Fruit fly (Drosophila melanogaster): ENCODE results near the gene CG32473.

Gene CG32473

DNA sequence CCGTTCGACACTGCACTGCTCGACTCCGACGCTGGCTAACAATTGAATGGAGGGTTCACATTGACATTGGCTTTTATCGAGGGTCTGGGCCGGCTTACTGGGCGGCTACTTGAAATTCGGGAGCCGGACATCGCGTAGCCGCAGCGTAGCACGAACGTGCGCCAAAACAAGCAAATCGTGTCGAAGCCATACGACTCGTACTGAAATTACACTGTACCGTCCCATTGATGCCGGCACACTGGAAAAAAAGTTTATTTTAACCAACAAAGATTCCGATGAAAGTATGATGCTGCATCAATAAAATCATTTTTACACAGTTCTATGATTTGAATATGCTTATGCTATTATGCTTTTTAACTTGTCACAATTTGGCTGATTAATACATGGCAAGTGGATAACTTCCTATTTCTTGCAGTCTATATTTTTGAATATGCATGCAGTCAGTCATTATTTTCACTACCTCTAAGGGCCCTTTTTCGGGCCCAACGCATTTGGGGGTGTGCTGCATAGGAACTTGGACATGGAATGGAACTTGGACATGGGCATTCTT lies 13.6 kb upstream of the CG32473 start, which contains the start of gene apn (continued):
- no peak for TF ChIP-seq odd (GFP tag; optimal IDR thresholded peaks at IDR 0.05)
- no peak for TF ChIP-seq h (optimal IDR thresholded peaks at IDR 0.05)
- TF ChIP-seq kni (GFP tag; optimal IDR thresholded peaks at IDR 0.05): peak; percentile 66
- no peak for TF ChIP-seq seq (GFP tag; IDR thresholded peaks at IDR 0.05)
- TF ChIP-seq slp2 (GFP tag; optimal IDR thresholded peaks at IDR 0.05): no peak
- TF ChIP-seq CG43689 (GFP tag; IDR thresholded peaks at IDR 0.05): no peak
- peak; percentile 50; the same call in 2 of the 3 replicates for TF ChIP-seq ci (GFP tag; IDR thresholded peaks at IDR 0.05)
- TF ChIP-seq Abd-B (GFP tag; optimal IDR thresholded peaks at IDR 0.05): no peak
- TF ChIP-seq HLHmδ (GFP tag; optimal IDR thresholded peaks at IDR 0.05): no peak
- no peak for TF ChIP-seq CG2116 (GFP tag; optimal IDR thresholded peaks at IDR 0.05)
- TF ChIP-seq CG10321 (GFP tag; IDR thresholded peaks at IDR 0.05): no peak
- TF ChIP-seq mld (GFP tag; IDR thresholded peaks at IDR 0.05; ENCODE audit: partially characterized antibody): no peak
- TF ChIP-seq dpn (GFP tag; optimal IDR thresholded peaks at IDR 0.05): peak in 1 of 2 experiments; percentile 37
- TF ChIP-seq BEAF-32 (GFP tag; optimal IDR thresholded peaks at IDR 0.05): no peak
- TF ChIP-seq pb (GFP tag; optimal IDR thresholded peaks at IDR 0.05): no peak
- no peak for TF ChIP-seq CG3847 (GFP tag; IDR thresholded peaks at IDR 0.05)
- no peak for TF ChIP-seq Bdp1 (GFP tag; optimal IDR thresholded peaks at IDR 0.05)
- TF ChIP-seq hbn (GFP tag; IDR thresholded peaks at IDR 0.05; ENCODE audit: partially characterized antibody): no peak
- no peak for TF ChIP-seq CG12744 (GFP tag; optimal IDR thresholded peaks at IDR 0.05)
- TF ChIP-seq ind (GFP tag; optimal IDR thresholded peaks at IDR 0.05): no peak
- TF ChIP-seq abd-A (tag; optimal IDR thresholded peaks at IDR 0.05): no peak
- no peak for TF ChIP-seq sob (GFP tag; IDR thresholded peaks at IDR 0.05)
- no peak for TF ChIP-seq CG14965 (GFP tag; optimal IDR thresholded peaks at IDR 0.05; ENCODE audit: borderline replicate concordance)
- no peak for TF ChIP-seq CG12769 (tag; optimal IDR thresholded peaks at IDR 0.05)
- TF ChIP-seq ken (GFP tag; IDR thresholded peaks at IDR 0.05): 0 out of 3 replicates have a peak, but pooled peaks have one; percentile 19
- no peak for TF ChIP-seq pan (optimal IDR thresholded peaks at IDR 0.05)
- TF ChIP-seq pan (GFP tag; optimal IDR thresholded peaks at IDR 0.05 in 1 of 2, IDR thresholded peaks at IDR 0.05 in 1 of 2): no peak
- TF ChIP-seq jing (GFP tag; optimal IDR thresholded peaks at IDR 0.05): no peak
- no peak for TF ChIP-seq nau (GFP tag; optimal IDR thresholded peaks at IDR 0.05)
- TF ChIP-seq run (tag; optimal IDR thresholded peaks at IDR 0.05): no peak
- TF ChIP-seq sna (GFP tag; IDR thresholded peaks at IDR 0.05; ENCODE audit: partially characterized antibody): no peak
- no peak for TF ChIP-seq schlank (tag; optimal IDR thresholded peaks at IDR 0.05)
- no peak for TF ChIP-seq Mad (GFP tag; optimal IDR thresholded peaks at IDR 0.05)
- no peak for TF ChIP-seq CG9797 (GFP tag; optimal IDR thresholded peaks at IDR 0.05)
- peak; percentile 23 for TF ChIP-seq lab (GFP tag; optimal IDR thresholded peaks at IDR 0.05)
- TF ChIP-seq NK7.1 (GFP tag; optimal IDR thresholded peaks at IDR 0.05): no peak
- no peak for TF ChIP-seq CG30431 (GFP tag; optimal IDR thresholded peaks at IDR 0.05)
- TF ChIP-seq CG10209 (GFP tag; optimal IDR thresholded peaks at IDR 0.05): peak; percentile 11
- no peak for TF ChIP-seq Sin3A (optimal IDR thresholded peaks at IDR 0.05)
- no peak for TF ChIP-seq CG1529 (GFP tag; optimal IDR thresholded peaks at IDR 0.05)
- no peak for TF ChIP-seq CG10431 (GFP tag; optimal IDR thresholded peaks at IDR 0.05)
- TF ChIP-seq CG10565 (GFP tag; optimal IDR thresholded peaks at IDR 0.05): no peak
- TF ChIP-seq Doc3 (GFP tag; IDR thresholded peaks at IDR 0.05; ENCODE audit: partially characterized antibody): no peak
- no peak for TF ChIP-seq caup (GFP tag; optimal IDR thresholded peaks at IDR 0.05; ENCODE audit: severe bottlenecking)
- TF ChIP-seq CG17568 (GFP tag; optimal IDR thresholded peaks at IDR 0.05): no peak
- no peak for TF ChIP-seq HLH4C (GFP tag; IDR thresholded peaks at IDR 0.05; ENCODE audit: partially characterized antibody)
- no peak for TF ChIP-seq D19B (GFP tag; optimal IDR thresholded peaks at IDR 0.05)
- TF ChIP-seq Dll (GFP tag; IDR thresholded peaks at IDR 0.05; ENCODE audit: partially characterized antibody): no peak
- TF ChIP-seq grau (tag; optimal IDR thresholded peaks at IDR 0.05): no peak
- no peak for TF ChIP-seq CG32772 (GFP tag; IDR thresholded peaks at IDR 0.05)
- peak; percentile 4 for TF ChIP-seq Xbp1 (GFP tag; optimal IDR thresholded peaks at IDR 0.05)
